Worm (Caenorhabditis elegans) whole organism, late embryonic: ENCODE measurements around the gene crn-6.

Source experiments
- dmd-4 ChIP-seq: sonication (generic microtip); optimal IDR thresholded peaks from 2 replicates; lab custom pipeline; 2016; ENCODE audit warnings: borderline replicate concordance, missing genetic modification characterization, missing compliant biosample characterization
- fkh-10 ChIP-seq: fragments of 150-350 bp; optimal IDR thresholded peaks from 2 replicates; lab custom pipeline; 2014; ENCODE audit warnings: missing biosample characterization, missing genetic modification reagents, missing genetic modification characterization
- nhr-11 ChIP-seq: fragments of 150-350 bp; optimal IDR thresholded peaks from 2 replicates; lab custom pipeline; 2014; ENCODE audit warnings: missing biosample characterization, missing genetic modification characterization
- ref-2 ChIP-seq: sonication (generic microtip); optimal IDR thresholded peaks from 2 replicates; lab custom pipeline; 2016; ENCODE audit warnings: missing genetic modification characterization, missing compliant biosample characterization

DNA sequence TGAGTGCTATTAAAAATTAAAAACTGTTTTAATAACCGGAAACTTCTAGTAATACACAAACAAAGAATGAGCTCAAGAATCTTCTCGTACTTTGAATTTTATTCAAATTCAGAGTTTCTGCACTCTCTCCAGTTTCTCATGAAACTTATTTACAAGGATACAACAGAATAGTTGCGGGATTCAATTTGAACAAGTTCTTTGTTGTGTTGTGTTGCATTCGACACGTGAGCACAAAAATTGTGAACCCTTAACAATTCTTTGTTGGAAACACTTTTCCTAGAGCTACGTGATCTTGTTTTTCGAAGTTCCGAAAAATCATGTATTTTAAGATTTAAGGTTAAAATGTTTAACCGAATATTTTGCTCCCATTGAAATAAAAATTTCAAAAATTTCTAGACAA lies 6.7 kb downstream of the crn-6 start:
- TF ChIP-seq nhr-11 (tag; lab: Kevin White, UChicago) (no peak), fkh-10 (GFP tag; lab: Kevin White, UChicago) (no peak), ref-2 (tag; lab: Kevin White, UChicago) (no peak), dmd-4 (no peak)
